Fruit fly (Drosophila melanogaster): ENCODE measurements around the gene CG32576.

CG32576 gene

dm6 chrX:16263415-16263814, 24.9 kb downstream of the CG32576 start (continued):
- TF ChIP-seq nom (GFP tag; optimal IDR thresholded peaks at IDR 0.05) (peak; percentile 7), Dll (GFP tag; IDR thresholded peaks at IDR 0.05; ENCODE audit: partially characterized antibody) (no peak), tll (GFP tag; optimal IDR thresholded peaks at IDR 0.05) (no peak), ato (GFP tag; IDR thresholded peaks at IDR 0.05; ENCODE audit: partially characterized antibody) (no peak), CG31224 (GFP tag; IDR thresholded peaks at IDR 0.05) (no peak), hkb (optimal IDR thresholded peaks at IDR 0.05) (no peak), hkb (GFP tag; IDR thresholded peaks at IDR 0.05) (peak; percentile 89), CG2129 (GFP tag; IDR thresholded peaks at IDR 0.05; ENCODE audit: partially characterized antibody) (no peak), ham (GFP tag; IDR thresholded peaks at IDR 0.05) (no peak), CG17829 (tag; optimal IDR thresholded peaks at IDR 0.05) (peak; percentile 77), CG32772 (GFP tag; IDR thresholded peaks at IDR 0.05) (peak; percentile 67), slbo (GFP tag; IDR thresholded peaks at IDR 0.05) (peak; percentile 77), E2f2 (GFP tag; IDR thresholded peaks at IDR 0.05) (peak; percentile 55; the same call in 1 of the 2 replicates), Dbx (GFP tag; IDR thresholded peaks at IDR 0.05) (peak; percentile 77), kni (GFP tag; optimal IDR thresholded peaks at IDR 0.05) (no peak), CG17612 (GFP tag; IDR thresholded peaks at IDR 0.05) (peak; percentile 28; the same call in 1 of the 2 replicates), tx (GFP tag; optimal IDR thresholded peaks at IDR 0.05) (no peak), croc (GFP tag; conservative IDR thresholded peaks at IDR 0.05) (peak; percentile 67), CG8478 (optimal IDR thresholded peaks at IDR 0.05) (no peak), Dad (GFP tag; optimal IDR thresholded peaks at IDR 0.05) (peak; percentile 30), CG4820 (GFP tag; optimal IDR thresholded peaks at IDR 0.05) (peak; percentile 82), disco-r (GFP tag; optimal IDR thresholded peaks at IDR 0.05) (no peak), CG5953 (GFP tag; IDR thresholded peaks at IDR 0.05) (no peak), vvl (GFP tag; IDR thresholded peaks at IDR 0.05) (peak; percentile 90), Hey (tag; optimal IDR thresholded peaks at IDR 0.05) (peak; percentile 6), dpn (GFP tag; optimal IDR thresholded peaks at IDR 0.05) (peak; percentile 24 to 72), HLHmδ (GFP tag; optimal IDR thresholded peaks at IDR 0.05) (no peak), CG1792 (GFP tag; optimal IDR thresholded peaks at IDR 0.05) (peak; percentile 2), pb (GFP tag; optimal IDR thresholded peaks at IDR 0.05) (no peak), Hr3 (GFP tag; optimal IDR thresholded peaks at IDR 0.05) (peak; percentile 66), CG18619 (GFP tag; optimal IDR thresholded peaks at IDR 0.05) (peak; percentile 60), NfI (GFP tag; optimal IDR thresholded peaks at IDR 0.05) (peak; percentile 70), Fer1 (GFP tag; optimal IDR thresholded peaks at IDR 0.05) (peak; percentile 84), wdn (GFP tag; IDR thresholded peaks at IDR 0.05) (peak; percentile 67), gt (GFP tag; IDR thresholded peaks at IDR 0.05) (no peak), en (GFP tag; optimal IDR thresholded peaks at IDR 0.05) (no peak), CG14965 (GFP tag; optimal IDR thresholded peaks at IDR 0.05; ENCODE audit: borderline replicate concordance) (no peak), CG8388 (GFP tag; optimal IDR thresholded peaks at IDR 0.05) (peak; percentile 69), ci (GFP tag; IDR thresholded peaks at IDR 0.05) (peak; percentile 93), br (optimal IDR thresholded peaks at IDR 0.05) (no peak), dm (GFP tag; optimal IDR thresholded peaks at IDR 0.05) (no peak), BEAF-32 (GFP tag; optimal IDR thresholded peaks at IDR 0.05) (no peak), chif (GFP tag; optimal IDR thresholded peaks at IDR 0.05) (peak; percentile 40 to 69), chm (GFP tag; IDR thresholded peaks at IDR 0.05) (peak; percentile 70), Pdp1 (GFP tag; optimal IDR thresholded peaks at IDR 0.05) (peak; percentile 63 to 69), Hr39 (optimal IDR thresholded peaks at IDR 0.05) (no peak), CG16863 (GFP tag; optimal IDR thresholded peaks at IDR 0.05) (peak; percentile 30), CG15073 (GFP tag; optimal IDR thresholded peaks at IDR 0.05) (peak; percentile 38), CHES-1-like (GFP tag; optimal IDR thresholded peaks at IDR 0.05) (no peak), ATbp (GFP tag; optimal IDR thresholded peaks at IDR 0.05) (peak; percentile 72), CG13296 (GFP tag; optimal IDR thresholded peaks at IDR 0.05) (peak; percentile 75), shn (GFP tag; optimal IDR thresholded peaks at IDR 0.05) (no peak), Abd-B (GFP tag; optimal IDR thresholded peaks at IDR 0.05) (peak; percentile 64)
